Fruit fly (Drosophila melanogaster): ENCODE measurements around the gene CG14160.

dm6 chr3L:10100781-10101180 lies 11.6 kb upstream of the CG14160 start, which contains the start of gene CG42826:
- TF ChIP-seq pan (optimal IDR thresholded peaks at IDR 0.05) = no peak
- TF ChIP-seq EcR (GFP tag; optimal IDR thresholded peaks at IDR 0.05) = no peak
- no peak for TF ChIP-seq CG8478 (optimal IDR thresholded peaks at IDR 0.05)

Measured in whole organism.